Fruit fly (Drosophila melanogaster) whole organism, adult: ENCODE measurements around the gene CG5043.
A peak's percentile ranks its signal among the peaks of the same experiment; 100 is the strongest.

Experiments used
- CG11617 ChIP-seq: fragments of 200-800 bp; sonication (Bioruptor generic); optimal IDR thresholded peaks from 2 replicates; lab custom pipeline; 2017; ENCODE audit warnings: mild to moderate bottlenecking, missing biosample characterization, missing genetic modification reagents, missing genetic modification characterization
- CG12768 ChIP-seq: fragments of 200-800 bp; sonication (Bioruptor generic); optimal IDR thresholded peaks from 2 replicates; lab custom pipeline; 2017; ENCODE audit warnings: missing biosample characterization, missing genetic modification characterization, mild to moderate bottlenecking, moderate library complexity, missing genetic modification reagents
- CG14711 ChIP-seq: fragments of 200-800 bp; sonication (Bioruptor generic); optimal IDR thresholded peaks from 2 replicates; lab custom pipeline; 2018; ENCODE audit warnings: missing biosample characterization, mild to moderate bottlenecking, missing genetic modification characterization, moderate library complexity
- CG1620 ChIP-seq: fragments of 200-800 bp; sonication (Bioruptor generic); optimal IDR thresholded peaks from 2 replicates; lab custom pipeline; 2016; ENCODE audit warnings: missing biosample characterization, missing genetic modification characterization
- CG33017 ChIP-seq: fragments of 200-800 bp; sonication (Bioruptor generic); optimal IDR thresholded peaks from 2 replicates; lab custom pipeline; 2018; ENCODE audit warnings: missing biosample characterization, mild to moderate bottlenecking, missing genetic modification characterization, moderate library complexity
- CG5204 ChIP-seq: fragments of 200-800 bp; sonication (Bioruptor generic); optimal IDR thresholded peaks from 2 replicates; lab custom pipeline; 2016; ENCODE audit warnings: missing biosample characterization, missing genetic modification characterization
- CG7045 ChIP-seq: fragments of 200-800 bp; sonication (Bioruptor generic); optimal IDR thresholded peaks from 2 replicates; lab custom pipeline; 2017; ENCODE audit warnings: missing biosample characterization, mild to moderate bottlenecking, missing genetic modification characterization
- CG7101 ChIP-seq: fragments of 200-800 bp; sonication (Bioruptor generic); optimal IDR thresholded peaks from 2 replicates; lab custom pipeline; 2018; ENCODE audit warnings: missing biosample characterization, mild to moderate bottlenecking, missing genetic modification characterization, moderate library complexity
- Clk ChIP-seq: fragments of 200-800 bp; sonication (Bioruptor generic); optimal IDR thresholded peaks from 2 replicates; lab custom pipeline; 2017; ENCODE audit warnings: missing biosample characterization, missing genetic modification characterization
- Crg-1 ChIP-seq: fragments of 200-800 bp; sonication (Bioruptor generic); optimal IDR thresholded peaks from 2 replicates; lab custom pipeline; 2016; ENCODE audit warnings: missing biosample characterization, missing genetic modification characterization
- Hr96 ChIP-seq: fragments of 200-800 bp; sonication (Bioruptor generic); optimal IDR thresholded peaks from 2 replicates; lab custom pipeline; 2016; ENCODE audit warnings: missing biosample characterization, missing genetic modification characterization
- Mnt ChIP-seq: fragments of 200-800 bp; sonication (Bioruptor generic); optimal IDR thresholded peaks from 2 replicates; lab custom pipeline; 2016; ENCODE audit warnings: missing biosample characterization, mild to moderate bottlenecking, missing genetic modification characterization
- bab1 ChIP-seq: fragments of 200-800 bp; sonication (Bioruptor generic); optimal IDR thresholded peaks from 3 replicates; lab custom pipeline; 2019; ENCODE audit warnings: missing biosample characterization, mild to moderate bottlenecking, missing genetic modification characterization, moderate library complexity
- cic ChIP-seq: fragments of 200-800 bp; sonication (Bioruptor generic); optimal IDR thresholded peaks from 2 replicates; lab custom pipeline; 2017; ENCODE audit warnings: missing biosample characterization, mild to moderate bottlenecking, missing genetic modification characterization, moderate library complexity
- cnc ChIP-seq, 2 experiments: fragments of >200 bp; optimal IDR thresholded peaks; 2 replicates each; lab custom pipeline; 2017
- kay ChIP-seq: fragments of 200-800 bp; sonication (Bioruptor generic); peaks from one replicate; lab custom pipeline; 2016; ENCODE audit warnings: missing biosample characterization, missing genetic modification characterization, borderline replicate concordance
- ovo ChIP-seq: fragments of 200-800 bp; sonication (Bioruptor generic); optimal IDR thresholded peaks from 2 replicates; lab custom pipeline; 2016; ENCODE audit warnings: missing biosample characterization, missing genetic modification characterization
- pad ChIP-seq: fragments of 200-800 bp; sonication (Bioruptor generic); optimal IDR thresholded peaks from 3 replicates; lab custom pipeline; 2017; ENCODE audit warnings: missing biosample characterization, missing genetic modification characterization, mild to moderate bottlenecking, moderate library complexity, missing genetic modification reagents
- tj ChIP-seq: fragments of 200-800 bp; sonication (Bioruptor generic); optimal IDR thresholded peaks from 3 replicates; lab custom pipeline; 2017; ENCODE audit warnings: missing biosample characterization, mild to moderate bottlenecking, missing genetic modification characterization, moderate library complexity
- toe ChIP-seq: fragments of 200-800 bp; sonication (Bioruptor generic); optimal IDR thresholded peaks from 2 replicates; lab custom pipeline; 2016; ENCODE audit warnings: missing biosample characterization, missing genetic modification characterization

Gene CG5043

DNA sequence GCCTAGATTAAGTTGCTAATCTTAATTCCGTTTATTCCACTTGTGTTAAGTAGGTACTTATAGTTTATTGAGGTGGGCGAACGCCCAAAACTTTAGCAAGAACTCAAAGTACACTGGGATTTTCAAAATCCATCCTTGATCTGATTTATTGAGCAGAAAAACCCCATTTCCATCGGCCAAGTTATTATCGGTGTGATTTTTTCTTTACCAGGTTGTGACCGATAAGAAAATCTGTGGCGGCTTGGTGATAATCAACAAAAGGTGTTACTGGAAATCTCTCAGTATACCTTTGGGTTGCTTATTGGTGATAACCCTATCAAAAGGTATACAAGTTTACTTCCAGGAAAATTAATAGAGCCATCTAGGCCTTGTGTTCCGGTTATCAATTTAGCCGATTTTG is 13.2 kb upstream of the CG5043 start:
- no peak for TF ChIP-seq Hr96
- no peak for TF ChIP-seq cic (GFP tag; lab: Kevin White, UChicago)
- TF ChIP-seq CG7101 (tag; lab: Kevin White, UChicago) = no peak
- peak; percentile 55 for TF ChIP-seq kay (GFP tag; lab: Kevin White, UChicago)
- no peak for TF ChIP-seq pad (GFP tag; lab: Kevin White, UChicago)

DNA sequence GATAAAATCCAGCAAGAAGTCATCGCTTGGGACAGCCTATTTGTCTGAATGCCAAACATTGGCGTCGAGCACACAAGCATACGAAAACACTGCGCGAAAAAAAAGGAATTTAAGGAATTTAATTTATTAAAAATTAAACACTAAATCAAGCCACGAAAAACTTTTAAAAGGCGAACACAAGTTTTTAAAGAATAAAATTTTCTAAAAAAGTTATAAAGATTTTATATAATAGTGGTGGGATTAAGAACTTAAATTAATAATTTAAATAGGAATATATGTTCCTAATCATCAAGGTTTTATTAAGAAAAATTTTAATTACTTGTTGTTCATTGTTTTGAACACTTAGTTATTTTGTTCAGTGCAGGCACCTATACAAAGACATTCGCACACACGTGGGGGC is 12.3 kb upstream of the CG5043 start:
- TF ChIP-seq Crg-1 (GFP tag; lab: Kevin White, UChicago) = no peak
- no peak for TF ChIP-seq ovo (GFP tag; lab: Kevin White, UChicago)
- no peak for TF ChIP-seq cnc (optimal IDR thresholded peaks at IDR 0.05; lab: Kevin White, UChicago)
- TF ChIP-seq CG7101 (tag; lab: Kevin White, UChicago) = no peak
- no peak for TF ChIP-seq kay (GFP tag; lab: Kevin White, UChicago)
- no peak for TF ChIP-seq CG14711
- no peak for TF ChIP-seq CG11617 (GFP tag; lab: Kevin White, UChicago)
- no peak for TF ChIP-seq toe
- TF ChIP-seq Hr96 = no peak
- TF ChIP-seq pad (GFP tag; lab: Kevin White, UChicago) = no peak
- no peak for TF ChIP-seq CG1620 (GFP tag; lab: Kevin White, UChicago)
- no peak for TF ChIP-seq CG12768
- TF ChIP-seq CG7045 = no peak
- no peak for TF ChIP-seq Mnt (GFP tag; lab: Kevin White, UChicago)
- no peak for TF ChIP-seq cic (GFP tag; lab: Kevin White, UChicago)
- TF ChIP-seq Clk (GFP tag; lab: Kevin White, UChicago) = no peak
- no peak for TF ChIP-seq bab1 (GFP tag; lab: Kevin White, UChicago)
- no peak for TF ChIP-seq CG33017 (tag; lab: Kevin White, UChicago)

DNA sequence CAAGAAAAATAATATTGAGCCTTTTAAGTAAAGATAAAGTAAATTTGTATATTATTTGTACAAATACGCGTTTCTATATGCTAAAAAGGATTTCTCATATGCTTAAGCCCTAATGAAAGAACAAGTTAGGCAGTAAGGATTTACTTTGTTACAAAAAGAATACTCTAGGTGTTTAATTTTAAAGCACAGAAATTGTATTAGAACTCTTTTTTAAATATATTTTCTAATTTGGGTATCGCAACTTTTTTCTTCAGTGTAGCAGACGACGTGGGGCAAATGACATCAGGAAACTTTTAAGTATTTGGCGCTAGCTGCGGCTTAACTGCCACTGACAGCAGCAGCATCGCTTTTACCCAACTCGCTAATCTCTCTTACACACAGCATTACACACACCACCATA is 11.6 kb upstream of the CG5043 start:
- TF ChIP-seq CG14711 (no peak), CG1620 (GFP tag; lab: Kevin White, UChicago) (no peak), ovo (GFP tag; lab: Kevin White, UChicago) (no peak), Mnt (GFP tag; lab: Kevin White, UChicago) (no peak), Hr96 (no peak)

- TF ChIP-seq cic (GFP tag; lab: Kevin White, UChicago) (no peak), CG11617 (GFP tag; lab: Kevin White, UChicago) (no peak), CG14711 (no peak), CG7045 (no peak), CG33017 (tag; lab: Kevin White, UChicago) (no peak), bab1 (GFP tag; lab: Kevin White, UChicago) (no peak), kay (GFP tag; lab: Kevin White, UChicago) (no peak), ovo (GFP tag; lab: Kevin White, UChicago) (no peak), CG1620 (GFP tag; lab: Kevin White, UChicago) (no peak), CG7101 (tag; lab: Kevin White, UChicago) (no peak), Crg-1 (GFP tag; lab: Kevin White, UChicago) (no peak), CG12768 (no peak), Mnt (GFP tag; lab: Kevin White, UChicago) (no peak), cnc (optimal IDR thresholded peaks at IDR 0.05; lab: Kevin White, UChicago) (no peak), pad (GFP tag; lab: Kevin White, UChicago) (no peak), Clk (GFP tag; lab: Kevin White, UChicago) (no peak), tj (GFP tag; lab: Kevin White, UChicago) (no peak), Hr96 (no peak), toe (no peak), CG5204 (GFP tag; lab: Kevin White, UChicago) (no peak)
Measured at dm6 chr2L:17425005-17425404, 8.7 kb upstream of the CG5043 start.

DNA sequence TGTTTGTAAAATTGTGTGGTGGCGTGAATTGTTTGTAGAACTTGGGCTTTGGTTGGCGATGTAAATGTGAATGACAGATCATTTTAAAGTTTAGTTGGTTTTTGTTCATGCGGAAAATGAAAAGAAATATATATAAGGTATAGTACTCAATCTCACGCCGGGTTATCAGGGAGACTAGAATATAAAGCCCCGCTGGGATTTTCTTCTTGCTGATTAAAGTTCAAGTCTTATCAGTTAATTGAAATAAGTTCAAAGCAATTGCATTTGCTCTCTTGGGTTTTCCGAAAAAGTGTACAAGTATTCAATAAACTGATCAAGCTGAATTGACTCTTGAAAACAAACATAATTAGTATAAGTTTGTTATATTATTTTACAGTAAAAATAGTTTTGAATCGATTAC is 8.2 kb upstream of the CG5043 start:
- TF ChIP-seq ovo (GFP tag; lab: Kevin White, UChicago) (no peak), cic (GFP tag; lab: Kevin White, UChicago) (no peak), CG5204 (GFP tag; lab: Kevin White, UChicago) (no peak), kay (GFP tag; lab: Kevin White, UChicago) (peak; percentile 3)

dm6 chr2L:17427187-17427586 is 6.5 kb upstream of the CG5043 start:
- peak; percentile 19 for TF ChIP-seq tj (GFP tag; lab: Kevin White, UChicago)
- TF ChIP-seq CG14711 = peak; percentile 28
- TF ChIP-seq Hr96 = no peak
- no peak for TF ChIP-seq Crg-1 (GFP tag; lab: Kevin White, UChicago)
- TF ChIP-seq CG7045 = peak; percentile 30
- TF ChIP-seq CG12768 = peak; percentile 52
- TF ChIP-seq CG11617 (GFP tag; lab: Kevin White, UChicago) = peak; percentile 31
- peak; percentile 24 for TF ChIP-seq CG7101 (tag; lab: Kevin White, UChicago)
- TF ChIP-seq pad (GFP tag; lab: Kevin White, UChicago) = no peak
- TF ChIP-seq CG1620 (GFP tag; lab: Kevin White, UChicago) = no peak
- TF ChIP-seq CG5204 (GFP tag; lab: Kevin White, UChicago) = peak; percentile 58
- peak; percentile 65 for TF ChIP-seq CG33017 (tag; lab: Kevin White, UChicago)

- TF ChIP-seq CG1620 (GFP tag; lab: Kevin White, UChicago) (no peak), tj (GFP tag; lab: Kevin White, UChicago) (peak; percentile 45), CG7101 (tag; lab: Kevin White, UChicago) (peak; percentile 28), cic (GFP tag; lab: Kevin White, UChicago) (peak; percentile 93), CG33017 (tag; lab: Kevin White, UChicago) (peak; percentile 58), cnc (optimal IDR thresholded peaks at IDR 0.05; lab: Kevin White, UChicago) (no peak), CG14711 (peak; percentile 22), CG12768 (peak; percentile 47), Crg-1 (GFP tag; lab: Kevin White, UChicago) (peak; percentile 28), toe (peak; percentile 26), CG11617 (GFP tag; lab: Kevin White, UChicago) (peak; percentile 21), kay (GFP tag; lab: Kevin White, UChicago) (peak; percentile 94), pad (GFP tag; lab: Kevin White, UChicago) (peak; percentile 4), Hr96 (peak; percentile 1), bab1 (GFP tag; lab: Kevin White, UChicago) (no peak), CG7045 (no peak), Clk (GFP tag; lab: Kevin White, UChicago) (no peak), Mnt (GFP tag; lab: Kevin White, UChicago) (peak; percentile 84), ovo (GFP tag; lab: Kevin White, UChicago) (no peak), CG5204 (GFP tag; lab: Kevin White, UChicago) (no peak)
Measured at dm6 chr2L:17427929-17428456, 5.7 kb upstream of the CG5043 start.
